Worm (Caenorhabditis elegans): ENCODE results near the gene Y17G9B.11.

Gene Y17G9B.11

DNA sequence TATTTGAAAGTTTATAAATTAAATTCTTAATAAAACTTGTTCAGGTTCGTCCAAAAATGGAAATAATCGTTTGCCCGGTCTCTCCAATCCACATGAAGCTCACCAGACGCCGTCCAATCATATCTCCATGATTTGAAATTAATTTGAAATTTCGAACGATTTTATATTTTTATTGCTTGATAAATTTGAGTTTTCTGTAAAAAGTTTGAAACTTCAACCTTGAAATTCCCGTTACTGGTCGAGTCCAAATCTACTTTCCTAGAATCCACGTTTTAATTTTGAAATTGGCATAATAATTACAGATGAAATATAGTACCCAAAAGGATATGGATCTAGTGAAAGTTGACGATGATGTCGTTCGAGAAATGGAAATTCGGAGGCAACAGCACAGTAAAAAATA is 8.0 kb downstream of the Y17G9B.11 start, which contains the start of gene npp-26:
Gene npp-26, plus strand, starts transcription at position 301 of the 400 bp plus-strand sequence.
- no peak for TF ChIP-seq B0261.1 (tag; optimal IDR thresholded peaks at IDR 0.05)
- TF ChIP-seq chd-7 (tag; optimal IDR thresholded peaks at IDR 0.05): no peak
- no peak for TF ChIP-seq mel-28 (tag; optimal IDR thresholded peaks at IDR 0.05; ENCODE audit: borderline replicate concordance)
- no peak for TF ChIP-seq F52B5.7 (tag; optimal IDR thresholded peaks at IDR 0.05)
- TF ChIP-seq ZK185.1 (tag; optimal IDR thresholded peaks at IDR 0.05; ENCODE audit: poor library complexity, severe bottlenecking): no peak
- TF ChIP-seq K11D2.4 (GFP tag; IDR thresholded peaks at IDR 0.05): no peak
- no peak for TF ChIP-seq lsl-1 (GFP tag; optimal IDR thresholded peaks at IDR 0.05)
- no peak for TF ChIP-seq aptf-2 (GFP tag; conservative IDR thresholded peaks at IDR 0.05)
- TF ChIP-seq nhr-179 (tag; optimal IDR thresholded peaks at IDR 0.05): no peak
- no peak for TF ChIP-seq ceh-91 (GFP tag; IDR thresholded peaks at IDR 0.05)
- no peak for TF ChIP-seq F23B12.7 (tag; optimal IDR thresholded peaks at IDR 0.05; ENCODE audit: insufficient read depth)
- TF ChIP-seq efl-1 (GFP tag; optimal IDR thresholded peaks at IDR 0.05): no peak
- TF ChIP-seq F49E8.2 (tag; optimal IDR thresholded peaks at IDR 0.05; ENCODE audit: insufficient read depth): no peak
- TF ChIP-seq F22D6.2 (tag; optimal IDR thresholded peaks at IDR 0.05): no peak
- no peak for TF ChIP-seq nhr-27 (tag; optimal IDR thresholded peaks at IDR 0.05)
- no peak for TF ChIP-seq rcor-1 (GFP tag; IDR thresholded peaks at IDR 0.05)
- no peak for TF ChIP-seq dpl-1 (GFP tag; optimal IDR thresholded peaks at IDR 0.05)
- TF ChIP-seq tbx-9 (tag; optimal IDR thresholded peaks at IDR 0.05; ENCODE audit: borderline replicate concordance): no peak
- no peak for TF ChIP-seq egl-18 (GFP tag; IDR thresholded peaks at IDR 0.05)
- TF ChIP-seq attf-5 (GFP tag; optimal IDR thresholded peaks at IDR 0.05): no peak

DNA sequence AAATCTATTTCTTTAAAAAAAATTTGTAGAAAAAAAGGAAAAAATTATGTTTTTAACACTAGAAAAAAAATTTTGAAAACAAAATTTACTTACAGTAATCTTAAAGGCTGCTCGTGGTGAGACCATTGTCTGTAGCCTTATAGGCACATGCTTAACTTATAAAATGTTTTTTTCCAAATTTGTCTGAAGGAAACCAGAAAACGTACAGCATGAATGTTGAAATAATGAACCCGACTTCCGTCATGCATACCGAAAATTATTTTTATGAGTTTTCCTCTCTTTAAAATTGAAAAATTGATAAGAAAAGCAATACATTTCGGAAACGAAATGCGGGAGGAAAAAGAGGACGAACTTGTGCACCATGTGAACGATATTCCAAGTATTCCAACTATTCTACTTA is 15.4 kb downstream of the Y17G9B.11 start, which contains the start of gene R11E3.2:
Gene R11E3.2, plus strand, starts transcription at position 301 of the 400 bp plus-strand sequence.
- TF ChIP-seq ztf-25 (GFP tag; IDR thresholded peaks at IDR 0.05) (no peak), nhr-80 (tag; optimal IDR thresholded peaks at IDR 0.05) (peak; percentile 4), ceh-27 (GFP tag; optimal IDR thresholded peaks at IDR 0.05) (no peak), lsy-27 (tag; optimal IDR thresholded peaks at IDR 0.05; ENCODE audit: borderline replicate concordance, insufficient read depth) (no peak), F52B5.7 (tag; optimal IDR thresholded peaks at IDR 0.05) (no peak), snpc-1.3 (tag; optimal IDR thresholded peaks at IDR 0.05; ENCODE audit: insufficient read depth) (no peak), dox-1 (GFP tag; IDR thresholded peaks at IDR 0.05) (no peak), egl-44 (GFP tag; IDR thresholded peaks at IDR 0.05) (no peak), ZK185.1 (tag; optimal IDR thresholded peaks at IDR 0.05; ENCODE audit: poor library complexity, severe bottlenecking) (no peak)

DNA sequence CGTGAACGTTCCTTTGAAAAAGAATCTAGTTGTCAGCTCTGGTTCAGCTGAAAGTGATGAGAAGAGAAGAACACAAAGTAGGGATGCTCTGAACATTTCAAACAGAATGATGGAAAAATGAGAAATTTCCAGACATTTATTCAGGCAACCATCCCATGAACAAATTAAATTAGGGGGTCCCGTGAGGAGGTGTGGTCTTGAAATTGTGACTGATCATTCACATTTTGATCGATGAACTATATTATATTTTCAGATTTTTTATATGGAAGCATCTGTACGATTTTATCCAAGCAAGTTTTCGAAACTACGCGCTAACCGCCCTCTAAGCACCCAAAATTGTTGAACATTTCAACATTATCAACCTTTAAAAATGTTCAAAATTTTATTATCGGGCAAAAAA is 19.6 kb downstream of the Y17G9B.11 start, which contains the start of gene R11E3.19:
Gene R11E3.19, minus strand, starts transcription at position 101 of the 400 bp plus-strand sequence.
- TF ChIP-seq tbp1 (GFP tag; optimal IDR thresholded peaks at IDR 0.05) (no peak), chd-7 (tag; optimal IDR thresholded peaks at IDR 0.05) (no peak), F10E7.11 (tag; optimal IDR thresholded peaks at IDR 0.05) (no peak)

DNA sequence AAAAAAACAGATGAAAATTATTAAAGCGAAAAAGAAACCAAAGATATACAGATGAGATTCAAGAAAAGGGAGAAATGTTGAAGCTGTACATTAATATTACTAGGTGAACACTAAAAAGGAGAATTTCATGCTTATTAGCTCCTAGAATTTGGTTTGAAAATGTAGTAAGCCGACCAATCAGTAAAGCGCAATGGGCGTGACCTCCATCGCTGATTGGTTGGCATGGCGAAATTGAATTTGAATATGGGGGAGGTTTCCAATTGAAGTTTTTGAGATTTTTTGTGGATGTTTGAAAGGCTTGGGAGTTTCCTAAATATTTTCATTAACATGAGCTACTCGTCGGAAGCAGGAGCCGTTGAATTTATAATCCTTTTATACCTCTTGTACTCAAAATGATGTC is 20.1 kb downstream of the Y17G9B.11 start:
- peak; percentile 76; the same call in 1 of the 2 replicates for TF ChIP-seq nfyb-1 (GFP tag; IDR thresholded peaks at IDR 0.05)
- TF ChIP-seq tbx-9 (tag; optimal IDR thresholded peaks at IDR 0.05; ENCODE audit: borderline replicate concordance): no peak

DNA sequence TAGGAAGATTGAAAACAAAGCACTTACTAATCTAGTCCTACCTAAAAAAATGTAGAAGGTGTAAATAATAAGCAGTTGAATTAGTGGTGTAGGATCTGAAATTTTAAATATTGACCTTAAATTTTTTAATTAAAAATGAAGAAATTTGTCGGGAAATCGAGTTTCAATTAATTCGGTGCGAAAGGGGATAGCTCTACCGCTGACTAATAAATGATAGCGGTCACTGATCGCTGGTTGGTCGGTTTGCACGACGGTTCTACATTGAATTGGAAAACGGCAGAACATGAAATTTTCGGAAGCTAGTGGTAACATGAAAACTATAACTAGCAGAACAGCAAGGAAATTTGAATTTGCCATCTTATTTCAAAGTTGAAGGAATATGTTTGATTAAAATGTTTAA is 23.7 kb downstream of the Y17G9B.11 start, which contains the start of gene set-15:
Gene set-15, minus strand, starts transcription at position 101 of the 400 bp plus-strand sequence.
- TF ChIP-seq attf-3 (GFP tag; conservative IDR thresholded peaks at IDR 0.05): no peak
